Fruit fly (Drosophila melanogaster): ENCODE data around the gene loj.
A peak's percentile ranks its signal among the peaks of the same experiment; 100 is the strongest.

The loj gene

dm6 chr3L:6094697-6095096 is at the start of gene loj, which contains the start of gene CG10467:
TSS of gene loj (plus strand) at chr3L:6094987.
TSS of gene CG10467 (minus strand) at chr3L:6094747.
- TF ChIP-seq CTCF (optimal IDR thresholded peaks at IDR 0.05), result no peak
- no peak for TF ChIP-seq CG8478 (optimal IDR thresholded peaks at IDR 0.05)

dm6 chr3L:6050230-6050807 is 44.5 kb upstream of the loj start, which contains the start of gene Jon65Aiii:
TSS of gene Jon65Aiii (plus strand) at chr3L:6050757.
- TF ChIP-seq CTCF (optimal IDR thresholded peaks at IDR 0.05), result no peak
- no peak for TF ChIP-seq CG8478 (optimal IDR thresholded peaks at IDR 0.05)

dm6 chr3L:6052021-6052420 is 42.8 kb upstream of the loj start, which contains the start of gene Jon65Aii:
TSS of gene Jon65Aii (plus strand) at chr3L:6052321.
- TF ChIP-seq CG8478 (optimal IDR thresholded peaks at IDR 0.05) (no peak), CTCF (optimal IDR thresholded peaks at IDR 0.05) (no peak)

- TF ChIP-seq CTCF (optimal IDR thresholded peaks at IDR 0.05) (no peak), CG8478 (optimal IDR thresholded peaks at IDR 0.05) (no peak)
Measured at dm6 chr3L:6054343-6054742, 40.4 kb upstream of the loj start, which contains the start of gene Jon65Ai. TSS of gene Jon65Ai (minus strand) at chr3L:6054443.

- peak; percentile 52 to 62 for TF ChIP-seq CTCF (optimal IDR thresholded peaks at IDR 0.05)
- no peak for TF ChIP-seq CG8478 (optimal IDR thresholded peaks at IDR 0.05)
Measured at dm6 chr3L:6054803-6055202, 40.0 kb upstream of the loj start, which contains the start of gene tant. TSS of gene tant (plus strand) at chr3L:6055136.

dm6 chr3L:6059062-6059708 is 35.6 kb upstream of the loj start, which contains the start of gene CG6592:
TSS of gene CG6592 (plus strand) at chr3L:6059658.
- peak; percentile 61 to 65 for TF ChIP-seq CTCF (optimal IDR thresholded peaks at IDR 0.05)
- TF ChIP-seq CG8478 (optimal IDR thresholded peaks at IDR 0.05), result no peak

dm6 chr3L:6062860-6063607 is 31.8 kb upstream of the loj start, which contains the start of gene CG10472:
TSS of gene CG10472 (minus strand) at chr3L:6062910.
- TF ChIP-seq CG8478 (optimal IDR thresholded peaks at IDR 0.05) (no peak), CTCF (optimal IDR thresholded peaks at IDR 0.05) (no peak)

dm6 chr3L:6065881-6066389 is 28.9 kb upstream of the loj start, which contains the start of gene CG42269:
TSS of gene CG42269 (plus strand) at chr3L:6066296.
- TF ChIP-seq CG8478 (optimal IDR thresholded peaks at IDR 0.05) (no peak), CTCF (optimal IDR thresholded peaks at IDR 0.05) (no peak)

- TF ChIP-seq CTCF (optimal IDR thresholded peaks at IDR 0.05) (no peak), CG8478 (optimal IDR thresholded peaks at IDR 0.05) (no peak)
Measured at dm6 chr3L:6068178-6068577, 26.6 kb upstream of the loj start.

dm6 chr3L:6070119-6070518 is 24.7 kb upstream of the loj start:
- TF ChIP-seq CTCF (optimal IDR thresholded peaks at IDR 0.05), result no peak
- no peak for TF ChIP-seq CG8478 (optimal IDR thresholded peaks at IDR 0.05)

- TF ChIP-seq CTCF (optimal IDR thresholded peaks at IDR 0.05) (peak in 1 of 2 experiments; percentile 54), CG8478 (optimal IDR thresholded peaks at IDR 0.05) (no peak)
Measured at dm6 chr3L:6071454-6072189, 23.2 kb upstream of the loj start, which contains the start of gene CG6602. TSS of gene CG6602 (plus strand) at chr3L:6072139.

- TF ChIP-seq CTCF (optimal IDR thresholded peaks at IDR 0.05) (no peak), CG8478 (optimal IDR thresholded peaks at IDR 0.05) (no peak)
Measured at dm6 chr3L:6074975-6075692, 19.7 kb upstream of the loj start, which contains the start of the genes CG13295 and CG6610. TSS of gene CG13295 (minus strand) at chr3L:6075245. TSS of gene CG6610 (plus strand) at chr3L:6075536.

dm6 chr3L:6076429-6076828 is 18.4 kb upstream of the loj start, which contains the start of gene ssp6:
TSS of gene ssp6 (plus strand) at chr3L:6076722.
- no peak for TF ChIP-seq CTCF (optimal IDR thresholded peaks at IDR 0.05)
- no peak for TF ChIP-seq CG8478 (optimal IDR thresholded peaks at IDR 0.05)
